Fruit fly (Drosophila melanogaster) whole organism, pupa: ENCODE measurements around the gene Tnpo-SR.

Experiments
- CG12605 ChIP-seq: fragments of 200-800 bp; sonication (Bioruptor generic); IDR thresholded peaks from 2 replicates; pipeline ENCODE4 v1.3.6; 2022; ENCODE audit warnings: missing biosample characterization, missing genetic modification characterization
- CG17806 ChIP-seq: fragments of 200-800 bp; sonication (Bioruptor generic); optimal IDR thresholded peaks from 2 replicates; lab custom pipeline; 2018; ENCODE audit warnings: missing biosample characterization, mild to moderate bottlenecking, missing genetic modification characterization, moderate library complexity
- CG8301 ChIP-seq: fragments of 200-800 bp; sonication (Bioruptor generic); optimal IDR thresholded peaks from 2 replicates; lab custom pipeline; 2018; ENCODE audit warnings: missing biosample characterization, mild to moderate bottlenecking, missing genetic modification characterization
- EcR ChIP-seq: fragments of 200-800 bp; sonication (Bioruptor generic); optimal IDR thresholded peaks from 3 replicates; lab custom pipeline; 2019; ENCODE audit warnings: missing biosample characterization, missing genetic modification characterization, mild to moderate bottlenecking, moderate library complexity, missing genetic modification reagents
- Pif1A ChIP-seq: fragments of 200-800 bp; sonication (Bioruptor generic); optimal IDR thresholded peaks from 3 replicates; lab custom pipeline; 2016; ENCODE audit warnings: missing biosample characterization, missing genetic modification characterization

dm6 chr2L:2769476-2770185 lies 9.9 kb downstream of the Tnpo-SR start, which contains the start of the genes colt and HINT1:
- TF ChIP-seq EcR (peak; percentile 58), CG8301 (tag; lab: Kevin White, UChicago) (peak; percentile 82), Pif1A (GFP tag; lab: Kevin White, UChicago) (peak; percentile 91), CG12605 (GFP tag; lab: Robert Waterston, UW) (peak; percentile 67; the same call in 1 of the 2 replicates), CG17806 (tag; lab: Kevin White, UChicago) (peak; percentile 66)
